Worm (Caenorhabditis elegans) whole organism, L3 larva: ENCODE results near the gene srh-75.

Source experiments
- R02D3.7 ChIP-seq: fragments of 150-350 bp; optimal IDR thresholded peaks from 2 replicates; lab custom pipeline; 2014; ENCODE audit warnings: missing biosample characterization, missing genetic modification characterization
- ZK546.5 ChIP-seq: sonication (generic microtip); optimal IDR thresholded peaks from 2 replicates; lab custom pipeline; 2017; ENCODE audit warnings: missing biosample characterization, missing genetic modification characterization
- aly-2 ChIP-seq: fragments of 150-350 bp; optimal IDR thresholded peaks from 2 replicates; lab custom pipeline; 2014; ENCODE audit warnings: missing biosample characterization, missing genetic modification characterization
- ama-1 ChIP-seq: fragments of 150-350 bp; optimal IDR thresholded peaks from 2 replicates; lab custom pipeline; 2018
- ceh-16 ChIP-seq: sonication (generic microtip); optimal IDR thresholded peaks from 2 replicates; lab custom pipeline; 2017; ENCODE audit warnings: missing biosample characterization, missing genetic modification characterization
- ceh-28 ChIP-seq: fragments of 150-350 bp; optimal IDR thresholded peaks from 2 replicates; lab custom pipeline; 2014; ENCODE audit warnings: missing biosample characterization, missing genetic modification reagents, missing genetic modification characterization
- ceh-82 ChIP-seq: fragments of 150-350 bp; optimal IDR thresholded peaks from 2 replicates; lab custom pipeline; 2014; ENCODE audit warnings: missing biosample characterization, missing genetic modification characterization
- ceh-9 ChIP-seq: sonication (generic microtip); optimal IDR thresholded peaks from 2 replicates; lab custom pipeline; 2018; ENCODE audit warnings: missing biosample characterization, missing genetic modification characterization
- daf-12 ChIP-seq: fragments of 150-350 bp; optimal IDR thresholded peaks from 2 replicates; lab custom pipeline; 2014; ENCODE audit warnings: missing biosample characterization, missing genetic modification reagents, missing genetic modification characterization
- egl-27 ChIP-seq: sonication (generic microtip); optimal IDR thresholded peaks from 4 replicates; lab custom pipeline; 2017; ENCODE audit warnings: missing biosample characterization, missing genetic modification reagents, missing genetic modification characterization
- egl-5 ChIP-seq: fragments of 150-350 bp; optimal IDR thresholded peaks from 2 replicates; lab custom pipeline; 2017; ENCODE audit warnings: missing biosample characterization, missing genetic modification reagents, missing genetic modification characterization, inconsistent platforms
- elt-1 ChIP-seq: fragments of 150-350 bp; optimal IDR thresholded peaks from 2 replicates; lab custom pipeline; 2014; ENCODE audit warnings: missing biosample characterization, missing genetic modification characterization
- elt-2 ChIP-seq: sonication (generic microtip); optimal IDR thresholded peaks from 2 replicates; lab custom pipeline; 2016; ENCODE audit warnings: missing genetic modification reagents, mild to moderate bottlenecking, missing genetic modification characterization, missing compliant biosample characterization
- elt-3 ChIP-seq, 3 experiments: fragments of 150-350 bp in 1 of 3; sonication (generic microtip) in 2 of 3; optimal IDR thresholded peaks; 2 replicates in 2 of 3; 4 replicates in 1 of 3; lab custom pipeline; 2014 to 2017; ENCODE audit warnings: missing biosample characterization in 3 of 3, missing genetic modification characterization in 3 of 3
- eor-1 ChIP-seq, 2 experiments: fragments of 150-350 bp; optimal IDR thresholded peaks; 2 replicates each; lab custom pipeline; 2014 to 2018; ENCODE audit warnings: missing biosample characterization in 2 of 2, missing genetic modification characterization in 2 of 2
- fkh-10 ChIP-seq: sonication (generic microtip); optimal IDR thresholded peaks from 2 replicates; lab custom pipeline; 2017; ENCODE audit warnings: missing biosample characterization, missing genetic modification reagents, missing genetic modification characterization
- fos-1 ChIP-seq: fragments of 150-350 bp; optimal IDR thresholded peaks from 2 replicates; lab custom pipeline; 2014; ENCODE audit warnings: missing biosample characterization, missing genetic modification characterization
- hmg-11 ChIP-seq: sonication (generic microtip); optimal IDR thresholded peaks from 2 replicates; lab custom pipeline; 2016; ENCODE audit warnings: missing genetic modification characterization, missing compliant biosample characterization
- jun-1 ChIP-seq: fragments of 150-350 bp; optimal IDR thresholded peaks from 2 replicates; lab custom pipeline; 2014; ENCODE audit warnings: missing biosample characterization, missing genetic modification reagents, missing genetic modification characterization
- lin-15B ChIP-seq: fragments of 150-350 bp; optimal IDR thresholded peaks from 2 replicates; lab custom pipeline; 2014; ENCODE audit warnings: missing biosample characterization, missing genetic modification characterization
- lsy-12 ChIP-seq: sonication (generic microtip); optimal IDR thresholded peaks from 2 replicates; lab custom pipeline; 2016; ENCODE audit warnings: mild to moderate bottlenecking, missing genetic modification characterization, missing compliant biosample characterization
- mdl-1 ChIP-seq: fragments of 150-350 bp; optimal IDR thresholded peaks from 2 replicates; lab custom pipeline; 2014; ENCODE audit warnings: missing biosample characterization, missing genetic modification characterization
- mml-1 ChIP-seq: fragments of 150-350 bp; sonication (generic microtip); optimal IDR thresholded peaks from 3 replicates; lab custom pipeline; 2014; ENCODE audit warnings: missing biosample characterization, missing genetic modification characterization
- nfya-1 ChIP-seq: sonication (generic microtip); optimal IDR thresholded peaks from 2 replicates; lab custom pipeline; 2017; ENCODE audit warnings: missing genetic modification characterization, mild to moderate bottlenecking, missing compliant biosample characterization, antibody characterized with exemption, moderate library complexity; ENCODE audit not compliant: insufficient read depth
- nhr-11 ChIP-seq: fragments of 150-350 bp; optimal IDR thresholded peaks from 2 replicates; lab custom pipeline; 2014; ENCODE audit warnings: missing biosample characterization, missing genetic modification characterization
- nhr-12 ChIP-seq: fragments of 150-350 bp; optimal IDR thresholded peaks from 2 replicates; lab custom pipeline; 2014; ENCODE audit warnings: missing biosample characterization, missing genetic modification characterization
- nhr-23 ChIP-seq: fragments of 150-350 bp; optimal IDR thresholded peaks from 2 replicates; lab custom pipeline; 2014; ENCODE audit warnings: missing biosample characterization, missing genetic modification reagents, missing genetic modification characterization
- nhr-25 ChIP-seq: sonication (generic microtip); optimal IDR thresholded peaks from 2 replicates; lab custom pipeline; 2017; ENCODE audit warnings: missing biosample characterization, missing genetic modification characterization
- nhr-28 ChIP-seq: fragments of 150-350 bp; optimal IDR thresholded peaks from 2 replicates; lab custom pipeline; 2014; ENCODE audit warnings: missing biosample characterization, missing genetic modification characterization
- nhr-76 ChIP-seq: fragments of 150-350 bp; sonication (generic microtip); optimal IDR thresholded peaks from 5 replicates; lab custom pipeline; 2014; ENCODE audit warnings: missing biosample characterization, missing genetic modification characterization
- pha-4 ChIP-seq: fragments of 150-350 bp; optimal IDR thresholded peaks from 2 replicates; lab custom pipeline; 2014; ENCODE audit warnings: missing biosample characterization, missing genetic modification reagents, missing genetic modification characterization
- pqm-1 ChIP-seq: fragments of 150-350 bp; optimal IDR thresholded peaks from 2 replicates; lab custom pipeline; 2017; ENCODE audit warnings: missing biosample characterization, missing genetic modification characterization, inconsistent platforms
- sea-2 ChIP-seq: fragments of 150-350 bp; sonication (generic microtip); optimal IDR thresholded peaks from 4 replicates; lab custom pipeline; 2014; ENCODE audit warnings: missing biosample characterization, missing genetic modification reagents, missing genetic modification characterization
- skn-1 ChIP-seq: fragments of 150-350 bp; optimal IDR thresholded peaks from 2 replicates; lab custom pipeline; 2014; ENCODE audit warnings: missing biosample characterization, missing genetic modification characterization
- snpc-4 ChIP-seq: fragments of 150-350 bp; optimal IDR thresholded peaks from 2 replicates; lab custom pipeline; 2014; ENCODE audit warnings: missing biosample characterization, missing genetic modification characterization
- tbx-2 ChIP-seq: sonication (generic microtip); optimal IDR thresholded peaks from 2 replicates; lab custom pipeline; 2016; ENCODE audit warnings: mild to moderate bottlenecking, missing genetic modification characterization, missing compliant biosample characterization
- unc-39 ChIP-seq: sonication (generic microtip); optimal IDR thresholded peaks from 4 replicates; lab custom pipeline; 2017; ENCODE audit warnings: missing biosample characterization, missing genetic modification characterization
- unc-62 ChIP-seq: fragments of 150-350 bp; sonication (generic microtip); optimal IDR thresholded peaks from 4 replicates; lab custom pipeline; 2014; ENCODE audit warnings: missing biosample characterization, missing genetic modification reagents, missing genetic modification characterization
- ztf-11 ChIP-seq: fragments of 150-350 bp; optimal IDR thresholded peaks from 2 replicates; lab custom pipeline; 2014; ENCODE audit warnings: missing biosample characterization, missing genetic modification characterization
- ztf-4 ChIP-seq: fragments of 150-350 bp; optimal IDR thresholded peaks from 2 replicates; lab custom pipeline; 2014; ENCODE audit warnings: missing biosample characterization, missing genetic modification characterization

The srh-75 gene

ce11 chrV:11082475-11082874, 25.5 kb upstream of the srh-75 start:
- TF ChIP-seq ama-1 (lab: Kevin White, UChicago) (peak; percentile 75), sea-2 (GFP tag; lab: Kevin White, UChicago) (no peak), mml-1 (no peak), nhr-11 (tag; lab: Kevin White, UChicago) (peak; percentile 90), fkh-10 (GFP tag; lab: Kevin White, UChicago) (no peak), ceh-28 (tag; lab: Kevin White, UChicago) (peak; percentile 1), tbx-2 (peak; percentile 17), lin-15B (tag; lab: Kevin White, UChicago) (peak; percentile 7), pha-4 (tag; lab: Kevin White, UChicago) (peak; percentile 36), nhr-28 (tag; lab: Kevin White, UChicago) (no peak), ceh-9 (no peak), nhr-76 (tag; lab: Kevin White, UChicago) (no peak), nhr-23 (tag; lab: Kevin White, UChicago) (no peak), hmg-11 (tag; lab: Kevin White, UChicago) (no peak), nhr-12 (no peak), snpc-4 (tag; lab: Kevin White, UChicago) (no peak), nhr-25 (tag; lab: Kevin White, UChicago) (no peak), daf-12 (tag; lab: Kevin White, UChicago) (no peak), unc-39 (no peak), nfya-1 (peak; percentile 12)

- TF ChIP-seq unc-39 (no peak), nhr-25 (tag; lab: Kevin White, UChicago) (no peak), pqm-1 (tag; lab: Kevin White, UChicago) (peak; percentile 78), hmg-11 (tag; lab: Kevin White, UChicago) (peak; percentile 31), elt-1 (no peak), nfya-1 (peak; percentile 80), elt-2 (tag; lab: Kevin White, UChicago) (peak; percentile 89), jun-1 (tag; lab: Kevin White, UChicago) (peak; percentile 40), R02D3.7 (tag; lab: Kevin White, UChicago) (no peak), nhr-11 (tag; lab: Kevin White, UChicago) (peak; percentile 65), ama-1 (lab: Kevin White, UChicago) (peak; percentile 6), mdl-1 (tag; lab: Kevin White, UChicago) (no peak), fos-1 (tag; lab: Kevin White, UChicago) (peak; percentile 32), pha-4 (tag; lab: Kevin White, UChicago) (peak; percentile 44)
Measured at ce11 chrV:11080345-11081102, 23.6 kb upstream of the srh-75 start, which contains the start of gene act-1. Gene act-1, plus strand, starts transcription at chrV:11081052.

- TF ChIP-seq ceh-9 (no peak), nhr-76 (tag; lab: Kevin White, UChicago) (no peak), elt-1 (no peak), egl-5 (tag; lab: Kevin White, UChicago) (no peak), nfya-1 (no peak), nhr-12 (no peak), ceh-16 (tag; lab: Kevin White, UChicago) (no peak), pqm-1 (tag; lab: Kevin White, UChicago) (no peak), ceh-82 (tag; lab: Kevin White, UChicago) (no peak), sea-2 (GFP tag; lab: Kevin White, UChicago) (no peak), ztf-4 (tag; lab: Kevin White, UChicago) (no peak), pha-4 (tag; lab: Kevin White, UChicago) (no peak), jun-1 (tag; lab: Kevin White, UChicago) (no peak), ZK546.5 (tag; lab: Kevin White, UChicago) (no peak), fkh-10 (GFP tag; lab: Kevin White, UChicago) (no peak)
Measured at ce11 chrV:11078874-11079273, 21.9 kb upstream of the srh-75 start.

- TF ChIP-seq mml-1 (no peak), aly-2 (tag; lab: Kevin White, UChicago) (no peak), ceh-16 (tag; lab: Kevin White, UChicago) (no peak), ceh-9 (no peak), ceh-28 (tag; lab: Kevin White, UChicago) (peak; percentile 9), daf-12 (tag; lab: Kevin White, UChicago) (no peak), nhr-12 (no peak), nhr-23 (tag; lab: Kevin White, UChicago) (peak; percentile 78), elt-3 (tag; optimal IDR thresholded peaks at IDR 0.05; lab: Kevin White, UChicago) (peak in 1 of 3 experiments; percentile 32), ama-1 (lab: Kevin White, UChicago) (peak; percentile 22), fkh-10 (GFP tag; lab: Kevin White, UChicago) (peak; percentile 58), ZK546.5 (tag; lab: Kevin White, UChicago) (no peak), R02D3.7 (tag; lab: Kevin White, UChicago) (peak; percentile 9), eor-1 (tag; optimal IDR thresholded peaks at IDR 0.05; lab: Kevin White, UChicago) (no peak), egl-5 (tag; lab: Kevin White, UChicago) (no peak), pha-4 (tag; lab: Kevin White, UChicago) (peak; percentile 75), tbx-2 (peak; percentile 34), skn-1 (peak; percentile 23), lsy-12 (no peak), egl-27 (tag; lab: Kevin White, UChicago) (no peak), fos-1 (tag; lab: Kevin White, UChicago) (peak; percentile 88), nhr-28 (tag; lab: Kevin White, UChicago) (no peak), nfya-1 (peak; percentile 88), elt-2 (tag; lab: Kevin White, UChicago) (peak; percentile 76), ztf-11 (tag; lab: Kevin White, UChicago) (no peak), unc-62 (GFP tag; lab: Kevin White, UChicago) (no peak), nhr-76 (tag; lab: Kevin White, UChicago) (no peak), unc-39 (no peak)
Measured at ce11 chrV:11078104-11078724, 21.3 kb upstream of the srh-75 start, which contains the start of gene act-2. Gene act-2, minus strand, starts transcription at chrV:11078154.
